Worm (Caenorhabditis elegans) whole organism, L1 larva: ENCODE data around the gene F08B4.8.
A peak's percentile ranks its signal among the peaks of the same experiment; 100 is the strongest.

Experiments used
- C04F5.9 ChIP-seq: sonication (generic microtip); optimal IDR thresholded peaks from 2 replicates; lab custom pipeline; 2016; ENCODE audit warnings: missing genetic modification characterization, missing compliant biosample characterization
- C34B4.2 ChIP-seq: sonication (generic microtip); optimal IDR thresholded peaks from 2 replicates; lab custom pipeline; 2017; ENCODE audit warnings: mild to moderate bottlenecking, missing genetic modification characterization, missing compliant biosample characterization
- F16B12.6 ChIP-seq: fragments of 150-350 bp; optimal IDR thresholded peaks from 2 replicates; lab custom pipeline; 2014; ENCODE audit warnings: missing biosample characterization, missing genetic modification characterization
- aha-1 ChIP-seq: fragments of 150-350 bp; optimal IDR thresholded peaks from 2 replicates; lab custom pipeline; 2014; ENCODE audit warnings: missing biosample characterization, missing genetic modification characterization
- aly-2 ChIP-seq: fragments of 150-350 bp; optimal IDR thresholded peaks from 2 replicates; lab custom pipeline; 2014; ENCODE audit warnings: missing biosample characterization, missing genetic modification characterization
- ama-1 ChIP-seq: fragments of 150-350 bp; optimal IDR thresholded peaks from 2 replicates; lab custom pipeline; 2014
- blmp-1 ChIP-seq: fragments of 150-350 bp; optimal IDR thresholded peaks from 2 replicates; lab custom pipeline; 2014; ENCODE audit warnings: missing biosample characterization, missing genetic modification characterization
- ceh-63 ChIP-seq: fragments of 200-800 bp; sonication (Bioruptor generic); optimal IDR thresholded peaks from 2 replicates; lab custom pipeline; 2018; ENCODE audit warnings: mild to moderate bottlenecking, missing genetic modification characterization, missing compliant biosample characterization
- dpl-1 ChIP-seq, 3 experiments: fragments of 150-350 bp in 2 of 3; sonication (generic microtip) in 1 of 3; optimal IDR thresholded peaks; 2 replicates each; lab custom pipeline; 2014 to 2017; ENCODE audit warnings: missing biosample characterization in 3 of 3, missing genetic modification characterization in 3 of 3, missing genetic modification reagents in 3 of 3
- dsc-1 ChIP-seq: sonication (generic microtip); optimal IDR thresholded peaks from 2 replicates; lab custom pipeline; 2016; ENCODE audit warnings: mild to moderate bottlenecking, missing genetic modification characterization, missing compliant biosample characterization
- efl-1 ChIP-seq, 4 experiments: fragments of 150-350 bp; optimal IDR thresholded peaks in 3 of 4; peaks in 1 of 4; 1 replicate in 1 of 4; 2 replicates in 3 of 4; lab custom pipeline; 2014; ENCODE audit warnings: missing biosample characterization in 2 of 4, missing genetic modification characterization in 2 of 4, missing genetic modification reagents in 2 of 4
- egl-13 ChIP-seq: sonication (generic microtip); optimal IDR thresholded peaks from 2 replicates; lab custom pipeline; 2016; ENCODE audit warnings: missing genotype, missing genetic modification reagents, missing genetic modification characterization, missing compliant biosample characterization
- elt-3 ChIP-seq, 6 experiments: fragments of 150-350 bp in 1 of 6; sonication (generic microtip); optimal IDR thresholded peaks; 2 replicates each; lab custom pipeline; 2017 to 2018; ENCODE audit warnings: missing biosample characterization in 6 of 6, missing genetic modification characterization in 6 of 6, inconsistent platforms in 1 of 6
- fkh-10 ChIP-seq: sonication (generic microtip); optimal IDR thresholded peaks from 2 replicates; lab custom pipeline; 2017; ENCODE audit warnings: missing biosample characterization, missing genetic modification reagents, missing genetic modification characterization
- fkh-4 ChIP-seq: sonication (generic microtip); optimal IDR thresholded peaks from 2 replicates; lab custom pipeline; 2016; ENCODE audit warnings: missing compliant biosample characterization, missing genetic modification characterization, borderline replicate concordance
- fkh-8 ChIP-seq: sonication (generic microtip); optimal IDR thresholded peaks from 2 replicates; lab custom pipeline; 2016; ENCODE audit warnings: mild to moderate bottlenecking, missing genetic modification characterization, missing compliant biosample characterization
- fos-1 ChIP-seq: fragments of 150-350 bp; optimal IDR thresholded peaks from 2 replicates; lab custom pipeline; 2014; ENCODE audit warnings: missing biosample characterization, missing genetic modification characterization
- grh-1 ChIP-seq: fragments of 200-800 bp; sonication (Bioruptor generic); IDR thresholded peaks from 2 replicates; pipeline ENCODE4 v1.3.6; 2022; ENCODE audit warnings: missing genetic modification reagents, missing genetic modification characterization, missing compliant biosample characterization
- lin-14 ChIP-seq: fragments of 200-800 bp; sonication (Bioruptor generic); optimal IDR thresholded peaks from 2 replicates; lab custom pipeline; 2018; ENCODE audit warnings: mild to moderate bottlenecking, missing genetic modification characterization, moderate library complexity, missing compliant biosample characterization
- lin-15B ChIP-seq: fragments of 150-350 bp; sonication (generic microtip); optimal IDR thresholded peaks from 3 replicates; lab custom pipeline; 2014; ENCODE audit warnings: missing biosample characterization, missing genetic modification characterization
- lin-35 ChIP-seq, 2 experiments: fragments of 150-350 bp; optimal IDR thresholded peaks; 2 replicates each; lab custom pipeline; 2014; ENCODE audit warnings: missing biosample characterization in 2 of 2, missing genetic modification characterization in 2 of 2, missing genetic modification reagents in 2 of 2
- lir-3 ChIP-seq: sonication (generic microtip); optimal IDR thresholded peaks from 2 replicates; lab custom pipeline; 2016; ENCODE audit warnings: mild to moderate bottlenecking, missing genetic modification characterization, moderate library complexity, missing compliant biosample characterization; ENCODE audit not compliant: poor library complexity
- lsy-2 ChIP-seq, 2 experiments: fragments of 150-350 bp; optimal IDR thresholded peaks; 2 replicates each; lab custom pipeline; 2014; ENCODE audit warnings: missing biosample characterization in 2 of 2, missing genetic modification characterization in 2 of 2
- mef-2 ChIP-seq: fragments of 150-350 bp; optimal IDR thresholded peaks from 2 replicates; lab custom pipeline; 2014; ENCODE audit warnings: missing biosample characterization, missing genetic modification characterization
- mep-1 ChIP-seq: fragments of 150-350 bp; optimal IDR thresholded peaks from 2 replicates; lab custom pipeline; 2014; ENCODE audit warnings: missing biosample characterization, missing genetic modification characterization
- nhr-11 ChIP-seq: fragments of 150-350 bp; optimal IDR thresholded peaks from 2 replicates; lab custom pipeline; 2014; ENCODE audit warnings: missing biosample characterization, missing genetic modification characterization
- nhr-12 ChIP-seq: sonication (generic microtip); optimal IDR thresholded peaks from 2 replicates; lab custom pipeline; 2017; ENCODE audit warnings: missing biosample characterization, missing genetic modification characterization
- nhr-20 ChIP-seq: sonication (generic microtip); optimal IDR thresholded peaks from 2 replicates; lab custom pipeline; 2016; ENCODE audit warnings: mild to moderate bottlenecking, missing genetic modification characterization, missing compliant biosample characterization
- nhr-237 ChIP-seq: fragments of 150-350 bp; optimal IDR thresholded peaks from 2 replicates; lab custom pipeline; 2014; ENCODE audit warnings: missing biosample characterization, missing genetic modification characterization
- nhr-47 ChIP-seq: sonication (generic microtip); optimal IDR thresholded peaks from 2 replicates; lab custom pipeline; 2016; ENCODE audit warnings: mild to moderate bottlenecking, missing genetic modification characterization, moderate library complexity, missing compliant biosample characterization
- nhr-71 ChIP-seq: sonication (generic microtip); optimal IDR thresholded peaks from 2 replicates; lab custom pipeline; 2016; ENCODE audit warnings: mild to moderate bottlenecking, missing genetic modification characterization, moderate library complexity, missing compliant biosample characterization
- nhr-76 ChIP-seq: sonication (generic microtip); optimal IDR thresholded peaks from 2 replicates; lab custom pipeline; 2017; ENCODE audit warnings: missing biosample characterization, missing genetic modification characterization
- nhr-77 ChIP-seq: fragments of 150-350 bp; optimal IDR thresholded peaks from 2 replicates; lab custom pipeline; 2014; ENCODE audit warnings: missing biosample characterization, missing genetic modification characterization
- nhr-85 ChIP-seq: sonication (generic microtip); peaks from one replicate; lab custom pipeline; 2016; ENCODE audit warnings: missing genetic modification characterization, inconsistent platforms, missing compliant biosample characterization
- nhr-90 ChIP-seq: sonication (generic microtip); optimal IDR thresholded peaks from 2 replicates; lab custom pipeline; 2016; ENCODE audit warnings: mild to moderate bottlenecking, missing genetic modification characterization, missing compliant biosample characterization; ENCODE audit not compliant: poor library complexity
- pag-3 ChIP-seq: sonication (generic microtip); optimal IDR thresholded peaks from 2 replicates; lab custom pipeline; 2017; ENCODE audit warnings: missing genetic modification characterization, mild to moderate bottlenecking, missing compliant biosample characterization, antibody characterized with exemption, borderline replicate concordance; ENCODE audit not compliant: insufficient read depth
- pax-3 ChIP-seq: fragments of 200-800 bp; sonication (Bioruptor generic); optimal IDR thresholded peaks from 2 replicates; lab custom pipeline; 2018; ENCODE audit warnings: mild to moderate bottlenecking, missing genetic modification characterization, moderate library complexity, missing compliant biosample characterization
- pqm-1 ChIP-seq: sonication (generic microtip); optimal IDR thresholded peaks from 3 replicates; lab custom pipeline; 2017; ENCODE audit warnings: missing biosample characterization, missing genetic modification characterization
- rnt-1 ChIP-seq: sonication (generic microtip); optimal IDR thresholded peaks from 2 replicates; lab custom pipeline; 2016; ENCODE audit warnings: mild to moderate bottlenecking, missing genetic modification characterization, moderate library complexity, missing compliant biosample characterization
- snpc-4 ChIP-seq: fragments of 150-350 bp; optimal IDR thresholded peaks from 2 replicates; lab custom pipeline; 2014; ENCODE audit warnings: missing biosample characterization, missing genetic modification characterization
- snu-23 ChIP-seq: sonication (generic microtip); optimal IDR thresholded peaks from 2 replicates; lab custom pipeline; 2016; ENCODE audit warnings: missing genetic modification characterization, missing compliant biosample characterization
- sox-4 ChIP-seq: sonication (generic microtip); optimal IDR thresholded peaks from 2 replicates; lab custom pipeline; 2016; ENCODE audit warnings: missing genetic modification characterization, missing compliant biosample characterization
- sptf-1 ChIP-seq: fragments of 150-350 bp; optimal IDR thresholded peaks from 2 replicates; lab custom pipeline; 2014; ENCODE audit warnings: missing biosample characterization, missing genetic modification characterization
- sup-37 ChIP-seq: fragments of 200-800 bp; sonication (Bioruptor generic); optimal IDR thresholded peaks from 2 replicates; lab custom pipeline; 2018; ENCODE audit warnings: mild to moderate bottlenecking, missing genetic modification characterization, missing compliant biosample characterization
- swsn-7 ChIP-seq: sonication (generic microtip); optimal IDR thresholded peaks from 2 replicates; lab custom pipeline; 2016; ENCODE audit warnings: missing genetic modification characterization, missing compliant biosample characterization
- tbx-2 ChIP-seq: sonication (generic microtip); optimal IDR thresholded peaks from 2 replicates; lab custom pipeline; 2016; ENCODE audit warnings: missing genetic modification characterization, missing compliant biosample characterization
- unc-130 ChIP-seq: fragments of 150-350 bp; optimal IDR thresholded peaks from 2 replicates; lab custom pipeline; 2017; ENCODE audit warnings: missing biosample characterization, missing genetic modification characterization, inconsistent platforms
- unc-30 ChIP-seq: sonication (generic microtip); optimal IDR thresholded peaks from 2 replicates; lab custom pipeline; 2017; ENCODE audit warnings: missing biosample characterization, missing genetic modification characterization
- unc-62 ChIP-seq: fragments of 150-350 bp; optimal IDR thresholded peaks from 2 replicates; lab custom pipeline; 2014; ENCODE audit warnings: missing biosample characterization, missing genetic modification reagents, missing genetic modification characterization
- unc-86 ChIP-seq: sonication (generic microtip); optimal IDR thresholded peaks from 2 replicates; lab custom pipeline; 2016; ENCODE audit warnings: missing genetic modification characterization, missing compliant biosample characterization
- xbp-1 ChIP-seq: sonication (generic microtip); optimal IDR thresholded peaks from 2 replicates; lab custom pipeline; 2016; ENCODE audit warnings: missing genetic modification characterization, missing compliant biosample characterization
- ztf-4 ChIP-seq: fragments of 150-350 bp; optimal IDR thresholded peaks from 2 replicates; lab custom pipeline; 2014; ENCODE audit warnings: missing biosample characterization, missing genetic modification characterization

The F08B4.8 gene

ce11 chrIV:8687605-8688191, 10.3 kb downstream of the F08B4.8 start, which contains the start of gene snrp-3:
TSS of gene snrp-3 (minus strand) at chrIV:8687810.
- TF ChIP-seq sox-4 (tag; lab: Kevin White, UChicago) (peak; percentile 50), unc-62 (no peak), elt-3 (tag; optimal IDR thresholded peaks at IDR 0.05; lab: Kevin White, UChicago) (peak in 2 of 6 experiments; percentile 61 to 76), snpc-4 (peak; percentile 67), nhr-12 (tag; lab: Kevin White, UChicago) (no peak), fkh-8 (tag; lab: Kevin White, UChicago) (peak; percentile 67), nhr-47 (tag; lab: Kevin White, UChicago) (peak; percentile 91), F16B12.6 (tag; lab: Kevin White, UChicago) (peak; percentile 76), nhr-85 (tag; lab: Kevin White, UChicago) (peak; percentile 93), blmp-1 (tag; lab: Kevin White, UChicago) (peak; percentile 68), fkh-4 (tag; lab: Kevin White, UChicago) (no peak), lin-15B (tag; lab: Kevin White, UChicago) (peak; percentile 77), nhr-90 (tag; lab: Kevin White, UChicago) (peak; percentile 79), snu-23 (GFP tag; lab: Kevin White, UChicago) (peak; percentile 91), ceh-63 (GFP tag; lab: Kevin White, UChicago) (no peak), mef-2 (tag; lab: Kevin White, UChicago) (no peak), C04F5.9 (tag; lab: Kevin White, UChicago) (peak; percentile 55), lin-35 (GFP tag; optimal IDR thresholded peaks at IDR 0.05; lab: Kevin White, UChicago) (peak; percentile 94 to 98), aly-2 (tag; lab: Kevin White, UChicago) (peak; percentile 86), ama-1 (lab: Kevin White, UChicago) (peak; percentile 67), xbp-1 (tag; lab: Kevin White, UChicago) (peak; percentile 85), ztf-4 (tag; lab: Kevin White, UChicago) (peak; percentile 50), grh-1 (GFP tag; lab: Robert Waterston, UW) (peak; percentile 77), C34B4.2 (tag; lab: Kevin White, UChicago) (no peak), pqm-1 (tag; lab: Kevin White, UChicago) (no peak), pax-3 (tag; lab: Kevin White, UChicago) (peak; percentile 44), swsn-7 (peak; percentile 87), unc-86 (tag; lab: Kevin White, UChicago) (peak; percentile 82), unc-130 (peak; percentile 23), aha-1 (tag; lab: Kevin White, UChicago) (peak; percentile 17), tbx-2 (tag; lab: Kevin White, UChicago) (peak; percentile 86), sup-37 (GFP tag; lab: Kevin White, UChicago) (peak; percentile 0), egl-13 (tag; lab: Kevin White, UChicago) (peak; percentile 32), lir-3 (tag; lab: Kevin White, UChicago) (peak; percentile 65), pag-3 (no peak), lin-14 (peak; percentile 83), nhr-20 (tag; lab: Kevin White, UChicago) (peak; percentile 89), nhr-76 (tag; lab: Kevin White, UChicago) (no peak), mep-1 (tag; lab: Kevin White, UChicago) (peak; percentile 97), nhr-71 (tag; lab: Kevin White, UChicago) (peak; percentile 93), rnt-1 (tag; lab: Kevin White, UChicago) (peak; percentile 89), lsy-2 (tag; optimal IDR thresholded peaks at IDR 0.05; lab: Kevin White, UChicago) (peak; percentile 92 to 94), fkh-10 (GFP tag; lab: Kevin White, UChicago) (peak; percentile 20), fos-1 (tag; lab: Kevin White, UChicago) (peak; percentile 87), nhr-237 (tag; lab: Kevin White, UChicago) (no peak), dsc-1 (tag; lab: Kevin White, UChicago) (peak; percentile 84), nhr-77 (peak; percentile 69), nhr-11 (tag; lab: Kevin White, UChicago) (peak; percentile 80), unc-30 (tag; lab: Kevin White, UChicago) (no peak), sptf-1 (tag; lab: Kevin White, UChicago) (no peak), efl-1 (optimal IDR thresholded peaks at IDR 0.05; lab: Kevin White, UChicago) (peak; percentile 87 to 96), efl-1 (GFP tag; optimal IDR thresholded peaks at IDR 0.05 in 1 of 2; lab: Kevin White, UChicago) (peak; percentile 95 to 100), dpl-1 (GFP tag; optimal IDR thresholded peaks at IDR 0.05; lab: Kevin White, UChicago) (peak; percentile 95 to 98 (median 97))
